Worm (Caenorhabditis elegans): ENCODE data around the gene C33F10.14.

The C33F10.14 gene

ce11 chrII:4797071-4797470 lies at the start of gene C33F10.14:
TSS of gene C33F10.14 (plus strand) at chrII:4797371.
- TF ChIP-seq elt-1 (tag; optimal IDR thresholded peaks at IDR 0.05; ENCODE audit: borderline replicate concordance, insufficient read depth) (no peak), lin-32 (GFP tag; optimal IDR thresholded peaks at IDR 0.05) (no peak), mep-1 (tag; optimal IDR thresholded peaks at IDR 0.05) (no peak)

- TF ChIP-seq elt-1 (tag; optimal IDR thresholded peaks at IDR 0.05; ENCODE audit: borderline replicate concordance, insufficient read depth), result no peak
Observed at ce11 chrII:4747697-4748096, 49.5 kb upstream of the C33F10.14 start.

DNA sequence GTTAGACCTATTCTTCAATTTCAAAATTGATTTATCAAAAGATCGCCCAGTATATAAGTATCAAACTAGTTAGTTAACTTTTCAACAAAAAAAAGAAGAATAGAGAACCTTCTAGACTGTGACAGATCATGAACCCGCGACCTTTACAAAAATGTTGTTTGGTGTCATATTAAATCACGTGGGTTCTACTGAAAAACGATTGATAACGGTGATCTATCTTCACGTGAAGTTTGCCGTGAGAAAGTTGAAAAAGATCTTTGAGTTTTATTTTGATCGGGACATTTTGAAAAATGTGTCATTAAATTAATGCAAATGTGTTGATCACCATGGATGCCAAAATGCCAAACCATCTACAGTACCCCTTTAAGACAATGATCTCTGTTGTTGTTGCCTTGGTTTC lies 48.8 kb upstream of the C33F10.14 start:
- TF ChIP-seq cnd-1 (tag; optimal IDR thresholded peaks at IDR 0.05) (no peak), hlh-1 (tag; optimal IDR thresholded peaks at IDR 0.05) (no peak), mls-2 (tag; optimal IDR thresholded peaks at IDR 0.05) (no peak), unc-120 (tag; optimal IDR thresholded peaks at IDR 0.05; ENCODE audit: poor library complexity, severe bottlenecking) (no peak), ztf-11 (tag; optimal IDR thresholded peaks at IDR 0.05) (no peak), nhr-237 (tag; optimal IDR thresholded peaks at IDR 0.05) (no peak), mab-5 (tag; optimal IDR thresholded peaks at IDR 0.05) (no peak), flh-1 (GFP tag; optimal IDR thresholded peaks at IDR 0.05) (no peak), elt-3 (tag; optimal IDR thresholded peaks at IDR 0.05) (no peak), elt-1 (tag; optimal IDR thresholded peaks at IDR 0.05; ENCODE audit: borderline replicate concordance, insufficient read depth) (no peak), tbx-8 (GFP tag; optimal IDR thresholded peaks at IDR 0.05) (no peak)

- TF ChIP-seq elt-1 (tag; optimal IDR thresholded peaks at IDR 0.05; ENCODE audit: borderline replicate concordance, insufficient read depth) (no peak), cnd-1 (tag; optimal IDR thresholded peaks at IDR 0.05) (no peak)
Observed at ce11 chrII:4749581-4749980, 47.6 kb upstream of the C33F10.14 start, which contains the start of gene F41C3.2. TSS of gene F41C3.2 (plus strand) at chrII:4749968.

ce11 chrII:4752257-4752728 lies 44.9 kb upstream of the C33F10.14 start, which contains the start of gene F41C3.1:
TSS of gene F41C3.1 (plus strand) at chrII:4752307.
- TF ChIP-seq unc-62 (GFP tag; optimal IDR thresholded peaks at IDR 0.05), result no peak
- no peak for TF ChIP-seq cnd-1 (tag; optimal IDR thresholded peaks at IDR 0.05)
- TF ChIP-seq elt-1 (tag; optimal IDR thresholded peaks at IDR 0.05; ENCODE audit: borderline replicate concordance, insufficient read depth), result no peak
- TF ChIP-seq bed-3 (GFP tag; optimal IDR thresholded peaks at IDR 0.05), result no peak
- no peak for TF ChIP-seq pha-4 (tag; optimal IDR thresholded peaks at IDR 0.05)
- TF ChIP-seq lin-13 (tag; optimal IDR thresholded peaks at IDR 0.05), result no peak
- TF ChIP-seq blmp-1 (tag; optimal IDR thresholded peaks at IDR 0.05), result no peak
- no peak for TF ChIP-seq elt-3 (tag; optimal IDR thresholded peaks at IDR 0.05)

DNA sequence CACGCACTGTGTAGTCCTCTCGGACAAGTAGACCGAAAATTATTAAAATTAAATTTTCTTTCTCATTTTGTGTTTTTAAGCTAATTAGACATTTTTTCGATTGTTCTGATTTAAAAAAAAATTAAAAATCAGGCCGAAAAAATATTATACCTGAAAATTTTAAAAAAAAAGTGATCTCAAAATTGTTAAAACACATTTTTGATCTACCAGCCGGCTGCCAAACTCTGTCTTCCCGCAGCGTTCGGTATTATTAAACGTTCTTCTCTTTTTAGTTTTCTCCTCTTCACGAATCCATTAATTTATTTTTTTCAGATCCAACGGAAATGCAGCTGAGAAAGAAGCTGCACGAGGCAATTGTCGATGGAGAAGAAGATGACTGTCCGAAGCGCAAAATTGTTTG lies 44.0 kb upstream of the C33F10.14 start, which contains the start of gene C27D9.1:
Gene C27D9.1, plus strand, starts transcription at position 281 of the 400 bp plus-strand sequence.
- no peak for TF ChIP-seq bed-3 (GFP tag; optimal IDR thresholded peaks at IDR 0.05)
- no peak for TF ChIP-seq pha-4 (tag; optimal IDR thresholded peaks at IDR 0.05)
- TF ChIP-seq snpc-4 (tag; optimal IDR thresholded peaks at IDR 0.05), result no peak
- TF ChIP-seq tbx-8 (GFP tag; optimal IDR thresholded peaks at IDR 0.05), result no peak
- TF ChIP-seq mls-2 (tag; optimal IDR thresholded peaks at IDR 0.05), result no peak
- TF ChIP-seq mab-5 (tag; optimal IDR thresholded peaks at IDR 0.05), result no peak
- no peak for TF ChIP-seq ceh-39 (tag; optimal IDR thresholded peaks at IDR 0.05)
- TF ChIP-seq ceh-43 (GFP tag; optimal IDR thresholded peaks at IDR 0.05), result no peak
- no peak for TF ChIP-seq lin-32 (GFP tag; optimal IDR thresholded peaks at IDR 0.05)
- no peak for TF ChIP-seq zip-8 (tag; optimal IDR thresholded peaks at IDR 0.05)
- TF ChIP-seq flh-1 (GFP tag; optimal IDR thresholded peaks at IDR 0.05), result no peak
- no peak for TF ChIP-seq sem-2 (GFP tag; optimal IDR thresholded peaks at IDR 0.05)
- TF ChIP-seq drap-1 (GFP tag; optimal IDR thresholded peaks at IDR 0.05), result no peak
- no peak for TF ChIP-seq blmp-1 (tag; optimal IDR thresholded peaks at IDR 0.05)

ce11 chrII:4755654-4756053 lies 41.5 kb upstream of the C33F10.14 start:
- TF ChIP-seq bed-3 (GFP tag; optimal IDR thresholded peaks at IDR 0.05), result no peak
- no peak for TF ChIP-seq lin-32 (GFP tag; optimal IDR thresholded peaks at IDR 0.05)
- TF ChIP-seq mab-5 (tag; optimal IDR thresholded peaks at IDR 0.05), result no peak
- no peak for TF ChIP-seq hlh-1 (tag; optimal IDR thresholded peaks at IDR 0.05)
- no peak for TF ChIP-seq lin-13 (tag; optimal IDR thresholded peaks at IDR 0.05)
- TF ChIP-seq ceh-43 (GFP tag; optimal IDR thresholded peaks at IDR 0.05), result no peak
- TF ChIP-seq mls-2 (tag; optimal IDR thresholded peaks at IDR 0.05), result no peak
- TF ChIP-seq flh-1 (GFP tag; optimal IDR thresholded peaks at IDR 0.05), result no peak
- no peak for TF ChIP-seq snpc-4 (tag; optimal IDR thresholded peaks at IDR 0.05)
- no peak for TF ChIP-seq sptf-1 (tag; optimal IDR thresholded peaks at IDR 0.05)
- no peak for TF ChIP-seq zip-8 (tag; optimal IDR thresholded peaks at IDR 0.05)
- TF ChIP-seq drap-1 (GFP tag; optimal IDR thresholded peaks at IDR 0.05), result no peak
- no peak for TF ChIP-seq nhr-76 (tag; optimal IDR thresholded peaks at IDR 0.05)
- TF ChIP-seq nhr-237 (tag; optimal IDR thresholded peaks at IDR 0.05), result no peak
- TF ChIP-seq nhr-12 (tag; optimal IDR thresholded peaks at IDR 0.05), result no peak
- TF ChIP-seq unc-39 (tag; optimal IDR thresholded peaks at IDR 0.05), result no peak
- TF ChIP-seq ztf-11 (tag; optimal IDR thresholded peaks at IDR 0.05), result no peak

Data from whole organism, mixed stage, embryonic.